Worm (Caenorhabditis elegans) whole organism, L4/young adult: ENCODE data around the gene ZK632.11.

Experiments used
- W03F9.2 ChIP-seq: fragments of 150-350 bp; optimal IDR thresholded peaks from 2 replicates; lab custom pipeline; 2014; ENCODE audit warnings: missing biosample characterization, missing genetic modification characterization
- dao-5 ChIP-seq: sonication (generic microtip); optimal IDR thresholded peaks from 2 replicates; lab custom pipeline; 2016; ENCODE audit warnings: missing genotype, missing genetic modification characterization, moderate library complexity, missing compliant biosample characterization
- him-1 ChIP-seq: sonication (generic microtip); optimal IDR thresholded peaks from 2 replicates; lab custom pipeline; 2016; ENCODE audit warnings: missing genotype, missing genetic modification reagents, missing genetic modification characterization, missing compliant biosample characterization

DNA sequence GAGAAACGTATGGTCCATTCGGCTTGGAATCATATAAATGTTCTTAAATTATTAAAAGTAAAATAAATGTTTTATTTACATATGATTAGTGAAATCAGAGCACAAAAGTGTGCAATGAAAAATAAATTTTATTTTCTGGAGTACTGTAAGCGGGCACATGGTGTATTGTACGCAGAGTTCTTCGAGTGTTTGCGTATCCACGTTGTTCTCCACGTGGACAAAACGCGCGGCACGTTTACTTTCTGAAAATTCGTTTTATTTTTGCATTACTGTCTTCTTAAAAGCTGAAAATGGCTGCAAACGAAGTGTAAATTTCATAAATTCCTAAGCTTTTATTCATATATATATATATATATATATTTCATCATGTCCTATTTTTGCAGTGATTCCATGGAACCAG is 4.9 kb downstream of the ZK632.11 start:
- no peak for TF ChIP-seq dao-5 (tag; lab: Kevin White, UChicago)
- TF ChIP-seq W03F9.2 (tag; lab: Kevin White, UChicago), result no peak
- TF ChIP-seq him-1 (tag; lab: Kevin White, UChicago), result no peak
